Fruit fly (Drosophila melanogaster) whole organism, embryonic: ENCODE data around the gene tw.

Experiments
- Ada2b ChIP-seq: fragments of 200-800 bp; sonication (Bioruptor generic); IDR thresholded peaks from 2 replicates; pipeline ENCODE4 v1.3.6; 2022; ENCODE audit warnings: missing biosample characterization, missing genetic modification characterization
- Blimp-1 ChIP-seq: fragments of 200-800 bp; sonication (Bioruptor generic); optimal IDR thresholded peaks from 3 replicates; lab custom pipeline; 2018; ENCODE audit warnings: missing biosample characterization, missing genetic modification characterization, mild to moderate bottlenecking, moderate library complexity, missing genetic modification reagents
- CG10366 ChIP-seq: fragments of 200-800 bp; sonication (Bioruptor generic); IDR thresholded peaks from 2 replicates; pipeline ENCODE4 v1.3.6; 2022; ENCODE audit warnings: missing biosample characterization, missing genetic modification characterization
- CG10979 ChIP-seq: fragments of 200-800 bp; sonication (Bioruptor generic); optimal IDR thresholded peaks from 2 replicates; lab custom pipeline; 2018; ENCODE audit warnings: missing biosample characterization, mild to moderate bottlenecking, missing genetic modification characterization, moderate library complexity
- CG12219 ChIP-seq: fragments of 200-800 bp; sonication (Bioruptor generic); optimal IDR thresholded peaks from 3 replicates; lab custom pipeline; 2018; ENCODE audit warnings: missing biosample characterization, mild to moderate bottlenecking, missing genetic modification characterization
- CG1233 ChIP-seq: fragments of 200-800 bp; sonication (Bioruptor generic); optimal IDR thresholded peaks from 4 replicates; lab custom pipeline; 2018; ENCODE audit warnings: missing biosample characterization, mild to moderate bottlenecking, missing genetic modification characterization
- CG12659 ChIP-seq: fragments of 200-800 bp; sonication (Bioruptor generic); optimal IDR thresholded peaks from 3 replicates; lab custom pipeline; 2017; ENCODE audit warnings: mild to moderate bottlenecking, missing biosample characterization, missing genetic modification reagents, missing genetic modification characterization
- CG14441 ChIP-seq: fragments of 200-800 bp; sonication (Bioruptor generic); IDR thresholded peaks from 2 replicates; pipeline ENCODE4 v1.3.6; 2022; ENCODE audit warnings: missing biosample characterization, missing genetic modification characterization
- CG15269 ChIP-seq: fragments of 200-800 bp; sonication (Bioruptor generic); optimal IDR thresholded peaks from 2 replicates; lab custom pipeline; 2018; ENCODE audit warnings: missing biosample characterization, mild to moderate bottlenecking, missing genetic modification characterization, moderate library complexity
- CG15696 ChIP-seq: fragments of 200-800 bp; sonication (Bioruptor generic); optimal IDR thresholded peaks from 2 replicates; lab custom pipeline; 2019; ENCODE audit warnings: missing biosample characterization, mild to moderate bottlenecking, missing genetic modification characterization, moderate library complexity
- CG1603 ChIP-seq: fragments of 200-800 bp; sonication (Bioruptor generic); optimal IDR thresholded peaks from 2 replicates; lab custom pipeline; 2019; ENCODE audit warnings: missing biosample characterization, mild to moderate bottlenecking, missing genetic modification characterization, moderate library complexity
- CG17359 ChIP-seq: fragments of 200-800 bp; sonication (Bioruptor generic); optimal IDR thresholded peaks from 3 replicates; lab custom pipeline; 2018; ENCODE audit warnings: missing biosample characterization, mild to moderate bottlenecking, missing genetic modification characterization, moderate library complexity
- CG17361 ChIP-seq: fragments of 200-800 bp; sonication (Bioruptor generic); IDR thresholded peaks from 3 replicates; pipeline ENCODE4 v1.3.6; 2022; ENCODE audit warnings: missing biosample characterization, missing genetic modification characterization
- CG17802 ChIP-seq: fragments of 200-800 bp; sonication (Bioruptor generic); optimal IDR thresholded peaks from 2 replicates; lab custom pipeline; 2018; ENCODE audit warnings: missing biosample characterization, mild to moderate bottlenecking, missing genetic modification characterization, moderate library complexity
- CG18262 ChIP-seq: fragments of 200-800 bp; optimal IDR thresholded peaks from 3 replicates; lab custom pipeline; 2019; ENCODE audit warnings: missing biosample characterization, mild to moderate bottlenecking, missing genetic modification characterization, moderate library complexity
- CG18599 ChIP-seq: fragments of 200-800 bp; sonication (Bioruptor generic); optimal IDR thresholded peaks from 3 replicates; lab custom pipeline; 2017; ENCODE audit warnings: missing biosample characterization, missing genetic modification characterization, mild to moderate bottlenecking, moderate library complexity, missing genetic modification reagents
- CG2678 ChIP-seq: fragments of 200-800 bp; sonication (Bioruptor generic); optimal IDR thresholded peaks from 3 replicates; lab custom pipeline; 2019; ENCODE audit warnings: missing biosample characterization, mild to moderate bottlenecking, missing genetic modification characterization, moderate library complexity
- CG2712 ChIP-seq: fragments of 200-800 bp; optimal IDR thresholded peaks from 3 replicates; lab custom pipeline; 2019; ENCODE audit warnings: missing biosample characterization, mild to moderate bottlenecking, missing genetic modification characterization, moderate library complexity
- CG32767 ChIP-seq: fragments of 200-800 bp; sonication (Bioruptor generic); IDR thresholded peaks from 2 replicates; pipeline ENCODE4 v1.3.6; 2022; ENCODE audit warnings: missing biosample characterization, missing genetic modification characterization
- CG3995 ChIP-seq: fragments of 200-800 bp; sonication (Bioruptor generic); optimal IDR thresholded peaks from 3 replicates; lab custom pipeline; 2016; ENCODE audit warnings: missing biosample characterization, missing genetic modification characterization
- CG6254 ChIP-seq: fragments of 200-800 bp; sonication (Bioruptor generic); optimal IDR thresholded peaks from 3 replicates; lab custom pipeline; 2017; ENCODE audit warnings: mild to moderate bottlenecking, missing biosample characterization, missing genetic modification reagents, missing genetic modification characterization
- CG6813 ChIP-seq: fragments of 200-800 bp; sonication (Bioruptor generic); optimal IDR thresholded peaks from 2 replicates; lab custom pipeline; 2017; ENCODE audit warnings: missing biosample characterization, missing genetic modification characterization, mild to moderate bottlenecking, moderate library complexity, missing genetic modification reagents
- CG7786 ChIP-seq: fragments of 200-800 bp; sonication (Bioruptor generic); optimal IDR thresholded peaks from 2 replicates; lab custom pipeline; 2016; ENCODE audit warnings: missing biosample characterization, missing genetic modification characterization
- CG8388 ChIP-seq: fragments of 200-800 bp; sonication (Bioruptor generic); optimal IDR thresholded peaks from 2 replicates; lab custom pipeline; 2019; ENCODE audit warnings: missing biosample characterization, mild to moderate bottlenecking, missing genetic modification characterization, moderate library complexity
- CG9215 ChIP-seq: fragments of 200-800 bp; sonication (Bioruptor generic); IDR thresholded peaks from 2 replicates; pipeline ENCODE4 v1.3.6; 2022; ENCODE audit warnings: missing biosample characterization, missing genetic modification characterization
- Chrac-16 ChIP-seq: fragments of 200-800 bp; sonication (Bioruptor generic); optimal IDR thresholded peaks from 3 replicates; lab custom pipeline; 2016; ENCODE audit warnings: missing biosample characterization, missing genetic modification characterization
- ERR ChIP-seq: fragments of 200-800 bp; sonication (Bioruptor generic); optimal IDR thresholded peaks from 2 replicates; lab custom pipeline; 2016; ENCODE audit warnings: missing biosample characterization, missing genetic modification characterization
- Hr3 ChIP-seq: fragments of 200-800 bp; sonication (Bioruptor generic); optimal IDR thresholded peaks from 3 replicates; lab custom pipeline; 2016; ENCODE audit warnings: missing biosample characterization, missing genetic modification characterization
- Nf-YB ChIP-seq: fragments of 200-800 bp; sonication (Bioruptor generic); optimal IDR thresholded peaks from 3 replicates; lab custom pipeline; 2019; ENCODE audit warnings: missing biosample characterization, mild to moderate bottlenecking, missing genetic modification characterization, moderate library complexity
- Oli ChIP-seq: fragments of 200-800 bp; sonication (Bioruptor generic); optimal IDR thresholded peaks from 2 replicates; lab custom pipeline; 2018; ENCODE audit warnings: missing biosample characterization, mild to moderate bottlenecking, missing genetic modification characterization, moderate library complexity
- Six4 ChIP-seq: fragments of 200-800 bp; sonication (Bioruptor generic); optimal IDR thresholded peaks from 2 replicates; lab custom pipeline; 2016; ENCODE audit warnings: missing biosample characterization, missing genetic modification characterization
- bab2 ChIP-seq: fragments of 200-800 bp; sonication (Bioruptor generic); optimal IDR thresholded peaks from 2 replicates; lab custom pipeline; 2016; ENCODE audit warnings: missing biosample characterization, missing genetic modification characterization
- dan ChIP-seq: fragments of 200-800 bp; sonication (Bioruptor generic); IDR thresholded peaks from 2 replicates; pipeline ENCODE4 v1.3.6; 2022; ENCODE audit warnings: missing biosample characterization, missing genetic modification characterization
- dmrt11E ChIP-seq: fragments of 200-800 bp; sonication (Bioruptor generic); optimal IDR thresholded peaks from 3 replicates; lab custom pipeline; 2018; ENCODE audit warnings: missing biosample characterization, mild to moderate bottlenecking, missing genetic modification characterization, moderate library complexity
- exex ChIP-seq: fragments of 200-800 bp; sonication (Bioruptor generic); optimal IDR thresholded peaks from 4 replicates; lab custom pipeline; 2018; ENCODE audit warnings: missing biosample characterization, mild to moderate bottlenecking, missing genetic modification characterization, moderate library complexity
- gem ChIP-seq: fragments of 200-800 bp; sonication (Bioruptor generic); optimal IDR thresholded peaks from 2 replicates; lab custom pipeline; 2019; ENCODE audit warnings: missing biosample characterization, mild to moderate bottlenecking, missing genetic modification characterization, moderate library complexity
- h ChIP-seq: fragments of >200 bp; optimal IDR thresholded peaks from 2 replicates; lab custom pipeline; 2017
- hth ChIP-seq: fragments of >200 bp; optimal IDR thresholded peaks from 2 replicates; lab custom pipeline; 2017; ENCODE audit warnings: inconsistent platforms
- lab ChIP-seq: fragments of 200-800 bp; sonication (Bioruptor generic); optimal IDR thresholded peaks from 3 replicates; lab custom pipeline; 2017; ENCODE audit warnings: missing biosample characterization, missing genetic modification characterization, mild to moderate bottlenecking, moderate library complexity, missing genetic modification reagents
- lbe ChIP-seq: fragments of 200-800 bp; sonication (Bioruptor generic); optimal IDR thresholded peaks from 2 replicates; lab custom pipeline; 2016; ENCODE audit warnings: missing biosample characterization, mild to moderate bottlenecking, missing genetic modification characterization
- mam ChIP-seq: fragments of 200-800 bp; sonication (Bioruptor generic); optimal IDR thresholded peaks from 3 replicates; lab custom pipeline; 2016; ENCODE audit warnings: missing biosample characterization, missing genetic modification characterization
- nmo ChIP-seq: fragments of 200-800 bp; sonication (Bioruptor generic); optimal IDR thresholded peaks from 2 replicates; lab custom pipeline; 2018; ENCODE audit warnings: missing biosample characterization, mild to moderate bottlenecking, missing genetic modification characterization, moderate library complexity
- org-1 ChIP-seq: fragments of 200-800 bp; sonication (Bioruptor generic); optimal IDR thresholded peaks from 2 replicates; lab custom pipeline; 2017; ENCODE audit warnings: missing biosample characterization, missing genetic modification characterization
- otp ChIP-seq: fragments of 200-800 bp; sonication (Bioruptor generic); IDR thresholded peaks from 3 replicates; pipeline ENCODE4, ENCODE4 v1.3.6; 2022; ENCODE audit warnings: missing biosample characterization, missing genetic modification characterization
- pfk ChIP-seq: fragments of 200-800 bp; sonication (Bioruptor generic); optimal IDR thresholded peaks from 2 replicates; lab custom pipeline; 2018; ENCODE audit warnings: missing biosample characterization, mild to moderate bottlenecking, missing genetic modification characterization, moderate library complexity
- phol ChIP-seq: fragments of 200-800 bp; sonication (Bioruptor generic); optimal IDR thresholded peaks from 3 replicates; lab custom pipeline; 2018; ENCODE audit warnings: missing biosample characterization, mild to moderate bottlenecking, missing genetic modification characterization, moderate library complexity
- row ChIP-seq: fragments of 200-800 bp; sonication (Bioruptor generic); IDR thresholded peaks from 3 replicates; pipeline ENCODE4 v1.3.6; 2022; ENCODE audit warnings: missing biosample characterization, missing genetic modification characterization
- sisA ChIP-seq: fragments of 200-800 bp; sonication (Bioruptor generic); IDR thresholded peaks from 2 replicates; pipeline ENCODE4 v1.3.6; 2022; ENCODE audit warnings: missing biosample characterization, missing genetic modification characterization
- so ChIP-seq: fragments of 200-800 bp; sonication (Bioruptor generic); IDR thresholded peaks from 3 replicates; pipeline ENCODE4 v1.3.6; 2022; ENCODE audit warnings: missing biosample characterization, missing genetic modification characterization
- tll ChIP-seq, 2 experiments: fragments of 200-800 bp in 1 of 2; fragments of >200 bp in 1 of 2; sonication (Bioruptor generic) in 1 of 2; optimal IDR thresholded peaks; 2 replicates each; lab custom pipeline; 2017 to 2019; ENCODE audit warnings: missing biosample characterization in 2 of 2, missing genetic modification characterization in 2 of 2, mild to moderate bottlenecking in 1 of 2, moderate library complexity in 1 of 2

Gene tw

dm6 chrX:779344-779743 lies 5.2 kb upstream of the tw start (continued):
- peak; percentile 6 for TF ChIP-seq CG12219 (GFP tag; lab: Kevin White, UChicago)
- no peak; the same call in 2 of the 3 replicates for TF ChIP-seq otp (GFP tag; lab: Robert Waterston, UW)
- no peak for TF ChIP-seq pfk (GFP tag; lab: Kevin White, UChicago)
- TF ChIP-seq CG1603 (tag; lab: Kevin White, UChicago), result peak; percentile 26
- TF ChIP-seq Blimp-1 (GFP tag; lab: Kevin White, UChicago), result peak; percentile 28
- peak; percentile 16 for TF ChIP-seq Chrac-16 (GFP tag; lab: Kevin White, UChicago)
- no peak for TF ChIP-seq CG3995 (GFP tag; lab: Kevin White, UChicago)
- TF ChIP-seq mam (GFP tag; lab: Kevin White, UChicago), result peak; percentile 2
- TF ChIP-seq CG17361 (GFP tag; lab: Robert Waterston, UW), result 0 out of 3 replicates have a peak, but pooled peaks have one; percentile 24
- TF ChIP-seq bab2 (GFP tag; lab: Kevin White, UChicago), result peak; percentile 0
- TF ChIP-seq CG6254 (GFP tag; lab: Kevin White, UChicago), result no peak
- peak; percentile 19 for TF ChIP-seq lbe (GFP tag; lab: Kevin White, UChicago)
- no peak for TF ChIP-seq tll (GFP tag; optimal IDR thresholded peaks at IDR 0.05; lab: Kevin White, UChicago)
- peak; percentile 6 for TF ChIP-seq Hr3 (GFP tag; lab: Kevin White, UChicago)
- no peak for TF ChIP-seq CG32767 (GFP tag; lab: Robert Waterston, UW)
- peak; percentile 29 for TF ChIP-seq dmrt11E (tag; lab: Kevin White, UChicago)
- no peak for TF ChIP-seq exex
- peak; percentile 36 for TF ChIP-seq nmo (GFP tag; lab: Kevin White, UChicago)
- TF ChIP-seq CG2712, result peak; percentile 35
- TF ChIP-seq CG18262, result peak; percentile 44
- TF ChIP-seq CG17802 (tag; lab: Kevin White, UChicago), result no peak
- TF ChIP-seq so, result 0 out of 3 replicates have a peak, but pooled peaks have one; percentile 40
- no peak for TF ChIP-seq Six4 (GFP tag; lab: Kevin White, UChicago)
- peak; percentile 53 for TF ChIP-seq CG2678 (tag; lab: Kevin White, UChicago)
- TF ChIP-seq CG9215 (GFP tag; lab: Robert Waterston, UW), result no peak
- peak; percentile 53 for TF ChIP-seq gem (tag; lab: Kevin White, UChicago)
- peak; percentile 35 for TF ChIP-seq CG10979
- peak; percentile 56 for TF ChIP-seq row
- peak; percentile 12 for TF ChIP-seq CG18599
- 0 out of 2 replicates have a peak, but pooled peaks have one; percentile 21 for TF ChIP-seq sisA (GFP tag; lab: Robert Waterston, UW)
- peak; percentile 13 for TF ChIP-seq CG8388 (GFP tag; lab: Kevin White, UChicago)
- peak; percentile 28 for TF ChIP-seq CG15269 (tag; lab: Kevin White, UChicago)
- peak; percentile 5 for TF ChIP-seq CG6813
- peak; percentile 27 for TF ChIP-seq lab (GFP tag; lab: Kevin White, UChicago)
- TF ChIP-seq hth (lab: Kevin White, UChicago), result no peak
- TF ChIP-seq CG14441, result no peak
- peak; percentile 48 for TF ChIP-seq Oli (tag; lab: Kevin White, UChicago)
- TF ChIP-seq CG17359 (tag; lab: Kevin White, UChicago), result peak; percentile 36
- peak; percentile 39 for TF ChIP-seq phol (tag; lab: Kevin White, UChicago)
- TF ChIP-seq Ada2b, result 0 out of 2 replicates have a peak, but pooled peaks have one; percentile 18
- TF ChIP-seq ERR (GFP tag; lab: Kevin White, UChicago), result no peak
- no peak for TF ChIP-seq dan (GFP tag; lab: Robert Waterston, UW)
- TF ChIP-seq h (lab: Kevin White, UChicago), result no peak
- TF ChIP-seq CG10366, result no peak
- TF ChIP-seq CG12659 (GFP tag; lab: Kevin White, UChicago), result peak; percentile 15
- TF ChIP-seq CG1233 (GFP tag; lab: Kevin White, UChicago), result no peak
- no peak for TF ChIP-seq CG7786 (GFP tag; lab: Kevin White, UChicago)
- TF ChIP-seq org-1, result peak; percentile 41
- TF ChIP-seq Nf-YB (GFP tag; lab: Kevin White, UChicago), result peak; percentile 16
- peak; percentile 2 for TF ChIP-seq CG15696 (tag; lab: Kevin White, UChicago)
